Worm (Caenorhabditis elegans) whole organism, early embryonic: Measurements from ENCODE around the gene bgnt-1.5.

ENCODE experiments used
- aly-1 ChIP-seq: sonication (generic microtip); optimal IDR thresholded peaks from 2 replicates; lab custom pipeline; 2016; ENCODE audit warnings: missing genetic modification characterization, missing compliant biosample characterization
- ama-1 ChIP-seq: fragments of 150-350 bp; optimal IDR thresholded peaks from 2 replicates; lab custom pipeline; 2014
- ceh-36 ChIP-seq: sonication (generic microtip); optimal IDR thresholded peaks from 2 replicates; lab custom pipeline; 2016; ENCODE audit warnings: missing genetic modification characterization, inconsistent platforms, missing compliant biosample characterization
- flt-1 ChIP-seq: fragments of 200-800 bp; sonication (Bioruptor generic); IDR thresholded peaks from 2 replicates; pipeline ENCODE4 v1.3.6; 2022; ENCODE audit warnings: missing genetic modification characterization, missing compliant biosample characterization
- pes-1 ChIP-seq: fragments of 200-800 bp; sonication (Bioruptor generic); IDR thresholded peaks from 2 replicates; pipeline ENCODE4 v1.3.6; 2022; ENCODE audit warnings: missing genetic modification reagents, missing genetic modification characterization, missing compliant biosample characterization
- scrt-1 ChIP-seq: fragments of 200-800 bp; sonication (Bioruptor generic); IDR thresholded peaks from 2 replicates; pipeline ENCODE4 v1.3.6; 2022; ENCODE audit warnings: missing genetic modification characterization, missing compliant biosample characterization
- tbx-11 ChIP-seq: fragments of 200-800 bp; sonication (Bioruptor generic); IDR thresholded peaks from 2 replicates; pipeline ENCODE4 v1.3.6; 2022; ENCODE audit warnings: missing genetic modification characterization, missing compliant biosample characterization
- tbx-37 ChIP-seq: fragments of 200-800 bp; sonication (Bioruptor generic); conservative IDR thresholded peaks from 2 replicates; pipeline ENCODE4 v1.3.6; 2022; ENCODE audit warnings: missing genetic modification reagents, missing genetic modification characterization, missing compliant biosample characterization
- tra-4 ChIP-seq: sonication (generic microtip); optimal IDR thresholded peaks from 2 replicates; lab custom pipeline; 2017; ENCODE audit warnings: missing genetic modification characterization, missing compliant biosample characterization

- TF ChIP-seq tbx-37 (GFP tag; lab: Robert Waterston, UW), result no peak
- TF ChIP-seq flt-1, result no peak
- no peak for TF ChIP-seq pes-1 (GFP tag; lab: Robert Waterston, UW)
- no peak for TF ChIP-seq scrt-1
- TF ChIP-seq ceh-36 (tag; lab: Kevin White, UChicago), result peak; percentile 5
- no peak for TF ChIP-seq ama-1 (lab: Kevin White, UChicago)
- TF ChIP-seq tra-4 (tag; lab: Kevin White, UChicago), result no peak
- TF ChIP-seq tbx-11 (GFP tag; lab: Robert Waterston, UW), result no peak
- no peak for TF ChIP-seq aly-1 (tag; lab: Kevin White, UChicago)
These were observed 6.9 kb downstream of the bgnt-1.5 start for ce11 chrX:13225111-13225905.
